Fruit fly (Drosophila melanogaster) whole organism, adult: ENCODE results near the gene Smn.

ENCODE experiments used
- CG11617 ChIP-seq: fragments of 200-800 bp; sonication (Bioruptor generic); optimal IDR thresholded peaks from 2 replicates; lab custom pipeline; 2017; ENCODE audit warnings: mild to moderate bottlenecking, missing biosample characterization, missing genetic modification reagents, missing genetic modification characterization
- CG12768 ChIP-seq: fragments of 200-800 bp; sonication (Bioruptor generic); optimal IDR thresholded peaks from 2 replicates; lab custom pipeline; 2017; ENCODE audit warnings: missing biosample characterization, missing genetic modification characterization, mild to moderate bottlenecking, moderate library complexity, missing genetic modification reagents
- CG14711 ChIP-seq: fragments of 200-800 bp; sonication (Bioruptor generic); optimal IDR thresholded peaks from 2 replicates; lab custom pipeline; 2018; ENCODE audit warnings: missing biosample characterization, mild to moderate bottlenecking, missing genetic modification characterization, moderate library complexity
- CG1620 ChIP-seq: fragments of 200-800 bp; sonication (Bioruptor generic); optimal IDR thresholded peaks from 2 replicates; lab custom pipeline; 2016; ENCODE audit warnings: missing biosample characterization, missing genetic modification characterization
- CG33017 ChIP-seq: fragments of 200-800 bp; sonication (Bioruptor generic); optimal IDR thresholded peaks from 2 replicates; lab custom pipeline; 2018; ENCODE audit warnings: missing biosample characterization, mild to moderate bottlenecking, missing genetic modification characterization, moderate library complexity
- CG5204 ChIP-seq: fragments of 200-800 bp; sonication (Bioruptor generic); optimal IDR thresholded peaks from 2 replicates; lab custom pipeline; 2016; ENCODE audit warnings: missing biosample characterization, missing genetic modification characterization
- CG7045 ChIP-seq: fragments of 200-800 bp; sonication (Bioruptor generic); optimal IDR thresholded peaks from 2 replicates; lab custom pipeline; 2017; ENCODE audit warnings: missing biosample characterization, mild to moderate bottlenecking, missing genetic modification characterization
- CG7101 ChIP-seq: fragments of 200-800 bp; sonication (Bioruptor generic); optimal IDR thresholded peaks from 2 replicates; lab custom pipeline; 2018; ENCODE audit warnings: missing biosample characterization, mild to moderate bottlenecking, missing genetic modification characterization, moderate library complexity
- Clk ChIP-seq: fragments of 200-800 bp; sonication (Bioruptor generic); optimal IDR thresholded peaks from 2 replicates; lab custom pipeline; 2017; ENCODE audit warnings: missing biosample characterization, missing genetic modification characterization
- Crg-1 ChIP-seq: fragments of 200-800 bp; sonication (Bioruptor generic); optimal IDR thresholded peaks from 2 replicates; lab custom pipeline; 2016; ENCODE audit warnings: missing biosample characterization, missing genetic modification characterization
- Hr96 ChIP-seq: fragments of 200-800 bp; sonication (Bioruptor generic); optimal IDR thresholded peaks from 2 replicates; lab custom pipeline; 2016; ENCODE audit warnings: missing biosample characterization, missing genetic modification characterization
- Mnt ChIP-seq: fragments of 200-800 bp; sonication (Bioruptor generic); optimal IDR thresholded peaks from 2 replicates; lab custom pipeline; 2016; ENCODE audit warnings: missing biosample characterization, mild to moderate bottlenecking, missing genetic modification characterization
- bab1 ChIP-seq: fragments of 200-800 bp; sonication (Bioruptor generic); optimal IDR thresholded peaks from 3 replicates; lab custom pipeline; 2019; ENCODE audit warnings: missing biosample characterization, mild to moderate bottlenecking, missing genetic modification characterization, moderate library complexity
- cic ChIP-seq: fragments of 200-800 bp; sonication (Bioruptor generic); optimal IDR thresholded peaks from 2 replicates; lab custom pipeline; 2017; ENCODE audit warnings: missing biosample characterization, mild to moderate bottlenecking, missing genetic modification characterization, moderate library complexity
- cnc ChIP-seq, 2 experiments: fragments of >200 bp; optimal IDR thresholded peaks; 2 replicates each; lab custom pipeline; 2017
- kay ChIP-seq: fragments of 200-800 bp; sonication (Bioruptor generic); peaks from one replicate; lab custom pipeline; 2016; ENCODE audit warnings: missing biosample characterization, missing genetic modification characterization, borderline replicate concordance
- ovo ChIP-seq: fragments of 200-800 bp; sonication (Bioruptor generic); optimal IDR thresholded peaks from 2 replicates; lab custom pipeline; 2016; ENCODE audit warnings: missing biosample characterization, missing genetic modification characterization
- pad ChIP-seq: fragments of 200-800 bp; sonication (Bioruptor generic); optimal IDR thresholded peaks from 3 replicates; lab custom pipeline; 2017; ENCODE audit warnings: missing biosample characterization, missing genetic modification characterization, mild to moderate bottlenecking, moderate library complexity, missing genetic modification reagents
- tj ChIP-seq: fragments of 200-800 bp; sonication (Bioruptor generic); optimal IDR thresholded peaks from 3 replicates; lab custom pipeline; 2017; ENCODE audit warnings: missing biosample characterization, mild to moderate bottlenecking, missing genetic modification characterization, moderate library complexity
- toe ChIP-seq: fragments of 200-800 bp; sonication (Bioruptor generic); optimal IDR thresholded peaks from 2 replicates; lab custom pipeline; 2016; ENCODE audit warnings: missing biosample characterization, missing genetic modification characterization

The Smn gene

DNA sequence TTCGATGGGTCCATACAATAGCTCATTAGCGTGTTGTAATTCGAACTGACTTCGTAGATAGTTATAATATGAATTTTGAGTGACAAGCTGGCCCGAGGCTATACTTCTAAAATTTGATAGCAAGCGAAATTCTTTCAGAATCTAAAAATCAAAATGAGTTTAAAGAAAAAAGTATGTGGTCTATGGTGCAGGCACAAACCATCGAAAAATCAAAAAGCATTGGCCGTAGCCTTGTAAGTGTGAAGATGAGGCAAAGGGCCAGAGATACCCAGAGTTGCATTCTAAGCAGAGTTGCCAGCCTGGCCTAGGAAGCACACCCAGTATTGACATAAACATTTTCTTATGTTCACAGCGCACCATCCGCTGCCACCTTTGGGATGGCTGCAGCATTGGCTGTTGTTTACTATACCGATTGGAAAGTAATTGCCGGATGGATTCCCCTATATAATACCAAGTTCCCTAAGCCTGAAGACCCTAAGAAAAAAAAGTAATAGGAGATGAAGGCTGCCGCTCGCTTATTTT, 14.6 kb downstream of the Smn start, which contains the start of gene UQCR-6.4L:
Gene UQCR-6.4L (plus strand): TSS at position 51 of the 522 bp plus-strand sequence.
- TF ChIP-seq CG12768 (no peak), CG14711 (tag; lab: Kevin White, UChicago) (no peak), Clk (GFP tag; lab: Kevin White, UChicago) (no peak), CG33017 (tag; lab: Kevin White, UChicago) (no peak), CG7101 (no peak)

DNA sequence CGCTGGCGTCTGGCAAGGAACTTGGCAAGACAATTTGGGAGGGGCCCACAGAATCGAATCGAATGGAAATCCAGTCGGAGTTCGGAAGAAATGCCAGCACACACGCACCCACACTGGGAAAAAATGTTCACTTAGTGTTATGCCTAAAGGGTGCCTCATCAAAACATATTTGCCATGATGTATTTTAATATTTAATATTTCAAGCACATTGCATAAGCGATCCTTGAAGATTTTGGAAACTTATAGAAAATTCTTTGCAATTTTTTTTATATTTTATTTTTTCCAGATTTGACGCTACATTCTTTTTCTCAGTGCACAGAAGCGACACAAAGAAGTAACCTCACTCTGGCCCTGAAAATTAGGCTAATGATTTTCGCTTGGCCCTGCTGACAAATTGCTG, 15.3 kb downstream of the Smn start:
- TF ChIP-seq Crg-1, result no peak
- TF ChIP-seq CG33017 (tag; lab: Kevin White, UChicago), result no peak
- no peak for TF ChIP-seq Mnt (GFP tag; lab: Kevin White, UChicago)
- no peak for TF ChIP-seq CG11617
- no peak for TF ChIP-seq tj (GFP tag; lab: Kevin White, UChicago)

DNA sequence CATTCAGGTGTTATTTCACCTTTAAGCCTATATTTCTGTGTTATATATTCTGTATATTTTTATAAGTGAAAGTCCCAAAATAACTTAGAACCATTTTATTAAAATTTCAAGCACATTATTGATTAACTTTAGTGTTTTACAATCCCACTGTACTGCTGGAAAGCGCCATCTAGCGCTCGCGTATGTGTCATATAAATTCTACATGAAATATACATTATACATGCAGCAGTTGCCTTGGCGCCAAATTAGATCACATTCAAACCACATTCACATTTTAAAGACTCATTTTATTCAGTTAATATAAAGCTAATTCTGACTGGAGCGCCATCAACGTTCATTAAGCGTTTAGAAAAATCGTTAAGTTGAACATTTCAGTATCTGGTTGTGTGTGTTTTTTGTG, 18.0 kb downstream of the Smn start:
- TF ChIP-seq CG7101 (no peak), Hr96 (GFP tag; lab: Kevin White, UChicago) (no peak), Clk (GFP tag; lab: Kevin White, UChicago) (no peak), bab1 (GFP tag; lab: Kevin White, UChicago) (no peak), CG11617 (no peak), Crg-1 (no peak), pad (no peak), CG1620 (GFP tag; lab: Kevin White, UChicago) (no peak), cnc (optimal IDR thresholded peaks at IDR 0.05; lab: Kevin White, UChicago) (no peak)

DNA sequence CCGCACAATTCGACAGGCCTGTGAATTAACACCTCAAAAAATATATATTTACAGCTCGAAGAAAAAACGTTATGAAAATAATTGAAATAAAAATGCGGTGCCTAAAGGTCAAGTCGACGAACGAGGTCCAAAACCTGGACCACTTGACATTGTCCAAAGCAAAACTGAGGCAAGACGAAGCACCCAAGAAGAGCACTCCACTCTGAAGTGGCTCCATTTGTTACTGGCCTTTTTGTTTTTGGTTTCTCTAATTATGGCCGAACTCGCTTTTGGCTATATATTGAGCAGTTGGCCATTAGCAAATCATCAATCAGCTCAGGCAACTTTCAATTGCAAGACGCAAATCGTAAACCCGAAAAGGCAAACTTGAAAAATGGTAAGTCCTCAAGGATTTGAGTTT, 24.8 kb downstream of the Smn start, which contains the start of gene CG4229:
Gene CG4229 (plus strand): TSS at position 301 of the 400 bp plus-strand sequence.
- TF ChIP-seq CG11617 (no peak), Crg-1 (no peak), Clk (GFP tag; lab: Kevin White, UChicago) (no peak), ovo (no peak), CG12768 (no peak), CG7045 (GFP tag; lab: Kevin White, UChicago) (no peak), CG5204 (no peak), CG7101 (no peak), CG14711 (tag; lab: Kevin White, UChicago) (no peak), Hr96 (GFP tag; lab: Kevin White, UChicago) (no peak), kay (GFP tag; lab: Kevin White, UChicago) (no peak), toe (GFP tag; lab: Kevin White, UChicago) (no peak), tj (GFP tag; lab: Kevin White, UChicago) (no peak), cnc (optimal IDR thresholded peaks at IDR 0.05; lab: Kevin White, UChicago) (no peak), bab1 (GFP tag; lab: Kevin White, UChicago) (no peak)

DNA sequence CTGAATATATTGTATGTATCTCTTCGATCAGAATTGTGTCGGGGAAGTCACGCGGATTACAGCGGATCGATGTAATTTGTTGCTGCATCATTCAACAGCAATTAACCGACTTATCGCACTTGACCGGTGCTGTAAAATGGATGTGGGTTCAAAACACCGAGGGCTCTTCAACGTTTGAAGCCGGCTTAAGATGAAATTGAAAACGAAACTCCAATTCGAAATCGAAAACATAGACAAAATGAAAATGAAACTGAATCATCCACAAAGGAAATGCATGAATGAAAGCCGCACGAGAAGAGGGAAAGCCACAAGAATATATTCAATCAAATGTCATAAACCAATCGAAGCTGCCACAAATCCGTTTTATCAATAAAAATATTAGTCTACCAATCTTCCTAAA, 35.2 kb downstream of the Smn start:
- no peak for TF ChIP-seq CG33017 (tag; lab: Kevin White, UChicago)

DNA sequence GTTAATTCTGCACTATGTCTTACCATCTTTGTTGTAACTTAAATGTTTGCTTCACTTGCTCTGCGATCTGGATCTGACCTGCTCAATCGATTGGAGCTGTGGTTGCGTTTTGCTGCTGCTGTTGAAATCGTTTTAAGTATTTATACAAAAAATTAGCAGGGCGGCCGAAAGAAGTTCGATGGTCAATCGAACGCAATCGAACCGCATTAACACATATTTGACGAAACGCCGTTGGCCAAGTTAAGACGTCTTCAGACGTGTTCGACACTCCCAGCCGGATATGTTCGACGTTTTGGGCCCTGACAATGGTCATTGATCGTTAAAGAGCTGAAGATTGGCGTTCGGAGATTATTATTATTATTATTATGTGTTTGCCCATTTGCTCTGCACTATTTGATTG, 35.8 kb downstream of the Smn start, which contains the start of gene CG13033:
Gene CG13033 (minus strand): TSS at position 118 of the 400 bp plus-strand sequence.
- TF ChIP-seq Mnt (GFP tag; lab: Kevin White, UChicago) (no peak), Hr96 (GFP tag; lab: Kevin White, UChicago) (no peak), CG7045 (GFP tag; lab: Kevin White, UChicago) (no peak), cnc (optimal IDR thresholded peaks at IDR 0.05; lab: Kevin White, UChicago) (no peak), cic (no peak), pad (no peak), CG11617 (no peak), CG12768 (no peak), CG7101 (no peak), tj (GFP tag; lab: Kevin White, UChicago) (no peak), Clk (GFP tag; lab: Kevin White, UChicago) (no peak), toe (GFP tag; lab: Kevin White, UChicago) (no peak), ovo (no peak), bab1 (GFP tag; lab: Kevin White, UChicago) (no peak), kay (GFP tag; lab: Kevin White, UChicago) (no peak), CG14711 (tag; lab: Kevin White, UChicago) (no peak), Crg-1 (no peak), CG33017 (tag; lab: Kevin White, UChicago) (no peak), CG1620 (GFP tag; lab: Kevin White, UChicago) (no peak)

DNA sequence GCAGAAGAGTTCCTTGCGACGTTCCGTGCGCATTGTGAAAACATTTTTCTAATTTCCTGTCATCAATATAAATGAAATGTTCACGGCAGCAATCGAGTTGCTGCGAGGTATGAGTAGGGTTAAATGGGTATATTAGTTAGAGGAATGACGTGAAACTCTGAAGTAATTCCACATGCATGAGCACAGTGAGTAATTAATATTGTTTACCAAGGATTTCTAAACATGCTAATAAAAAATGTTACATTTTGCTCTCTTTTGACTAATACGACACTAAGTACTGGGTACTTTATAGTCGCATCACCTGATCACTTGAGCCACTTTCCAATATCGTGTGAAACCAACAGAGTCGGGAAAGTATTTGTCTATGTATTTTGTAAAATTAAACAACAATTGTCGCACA, 37.1 kb downstream of the Smn start:
- TF ChIP-seq cic, result no peak
- no peak for TF ChIP-seq CG7101
- no peak for TF ChIP-seq CG33017 (tag; lab: Kevin White, UChicago)
- TF ChIP-seq pad, result no peak
- TF ChIP-seq CG12768, result no peak
- no peak for TF ChIP-seq CG1620 (GFP tag; lab: Kevin White, UChicago)
- no peak for TF ChIP-seq kay (GFP tag; lab: Kevin White, UChicago)
- TF ChIP-seq Mnt (GFP tag; lab: Kevin White, UChicago), result no peak
- no peak for TF ChIP-seq bab1 (GFP tag; lab: Kevin White, UChicago)
- no peak for TF ChIP-seq tj (GFP tag; lab: Kevin White, UChicago)
- TF ChIP-seq toe (GFP tag; lab: Kevin White, UChicago), result no peak
- TF ChIP-seq Hr96 (GFP tag; lab: Kevin White, UChicago), result no peak
- TF ChIP-seq CG11617, result no peak
- no peak for TF ChIP-seq ovo
- no peak for TF ChIP-seq CG7045 (GFP tag; lab: Kevin White, UChicago)
- TF ChIP-seq Clk (GFP tag; lab: Kevin White, UChicago), result no peak
